Worm (Caenorhabditis elegans): ENCODE results near the gene erfa-1.

ce11 chrV:6453122-6453521, 19.2 kb downstream of the erfa-1 start, which contains the start of gene acl-9:
- TF ChIP-seq snpc-4 (tag; optimal IDR thresholded peaks at IDR 0.05) (no peak), lin-13 (tag; optimal IDR thresholded peaks at IDR 0.05) (no peak), pha-4 (tag; optimal IDR thresholded peaks at IDR 0.05) (no peak), blmp-1 (tag; optimal IDR thresholded peaks at IDR 0.05) (no peak), nhr-28 (tag; optimal IDR thresholded peaks at IDR 0.05) (no peak), nhr-237 (tag; optimal IDR thresholded peaks at IDR 0.05) (no peak)
